Worm (Caenorhabditis elegans) whole organism, L4/young adult: ENCODE results near the gene mlc-7.

Experiments used
- W03F9.2 ChIP-seq: fragments of 150-350 bp; optimal IDR thresholded peaks from 2 replicates; lab custom pipeline; 2014; ENCODE audit warnings: missing biosample characterization, missing genetic modification characterization
- dao-5 ChIP-seq: sonication (generic microtip); optimal IDR thresholded peaks from 2 replicates; lab custom pipeline; 2016; ENCODE audit warnings: missing genotype, missing genetic modification characterization, moderate library complexity, missing compliant biosample characterization
- him-1 ChIP-seq: sonication (generic microtip); optimal IDR thresholded peaks from 2 replicates; lab custom pipeline; 2016; ENCODE audit warnings: missing genotype, missing genetic modification reagents, missing genetic modification characterization, missing compliant biosample characterization

Gene mlc-7

DNA sequence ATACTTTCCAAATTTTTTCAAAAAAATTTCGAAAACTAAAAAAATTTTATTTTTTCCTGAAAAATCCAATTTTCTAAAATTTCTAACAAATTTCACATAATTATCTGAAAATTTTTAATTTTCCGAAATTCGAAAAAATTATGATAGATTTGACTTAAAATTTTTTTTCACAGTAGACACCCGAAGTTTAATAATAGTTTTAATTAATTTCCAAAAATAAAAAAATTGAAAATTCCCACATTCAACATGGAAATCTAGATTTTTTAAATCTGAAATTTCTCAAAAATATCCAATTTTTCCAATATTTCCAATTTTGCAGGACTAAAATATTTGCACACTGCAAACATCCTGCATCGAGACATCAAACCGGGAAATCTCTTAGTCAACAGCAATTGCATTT lies 29.3 kb upstream of the mlc-7 start:
- TF ChIP-seq dao-5 (tag; lab: Kevin White, UChicago) (no peak), W03F9.2 (tag; lab: Kevin White, UChicago) (no peak), him-1 (no peak)

DNA sequence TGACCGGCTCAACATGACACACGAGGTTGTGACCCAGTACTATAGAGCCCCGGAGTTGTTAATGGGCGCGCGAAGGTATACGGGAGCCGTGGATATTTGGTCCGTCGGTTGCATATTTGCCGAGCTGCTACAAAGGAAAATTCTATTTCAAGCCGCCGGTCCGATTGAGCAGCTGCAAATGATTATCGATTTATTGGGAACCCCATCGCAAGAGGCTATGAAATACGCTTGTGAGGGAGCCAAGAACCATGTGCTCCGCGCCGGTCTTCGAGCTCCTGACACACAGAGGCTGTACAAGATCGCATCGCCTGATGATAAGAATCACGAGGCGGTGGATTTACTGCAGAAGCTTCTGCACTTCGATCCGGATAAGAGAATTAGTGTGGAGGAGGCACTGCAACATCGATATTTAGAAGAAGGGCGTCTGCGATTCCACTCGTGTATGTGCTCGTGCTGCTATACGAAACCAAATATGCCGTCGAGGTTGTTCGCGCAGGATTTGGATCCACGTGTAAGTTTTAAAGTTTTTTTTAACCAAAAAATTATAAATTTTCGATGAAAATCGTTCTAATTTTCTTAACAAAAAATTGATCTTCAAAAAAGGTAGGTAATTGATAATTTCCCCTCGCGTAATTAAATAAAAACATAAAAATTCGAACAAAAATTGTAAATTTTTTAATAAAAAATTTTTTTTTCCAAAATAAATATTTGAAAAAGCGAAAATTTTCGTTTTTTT lies 28.7 kb upstream of the mlc-7 start:
- TF ChIP-seq W03F9.2 (tag; lab: Kevin White, UChicago), result no peak
- no peak for TF ChIP-seq dao-5 (tag; lab: Kevin White, UChicago)

DNA sequence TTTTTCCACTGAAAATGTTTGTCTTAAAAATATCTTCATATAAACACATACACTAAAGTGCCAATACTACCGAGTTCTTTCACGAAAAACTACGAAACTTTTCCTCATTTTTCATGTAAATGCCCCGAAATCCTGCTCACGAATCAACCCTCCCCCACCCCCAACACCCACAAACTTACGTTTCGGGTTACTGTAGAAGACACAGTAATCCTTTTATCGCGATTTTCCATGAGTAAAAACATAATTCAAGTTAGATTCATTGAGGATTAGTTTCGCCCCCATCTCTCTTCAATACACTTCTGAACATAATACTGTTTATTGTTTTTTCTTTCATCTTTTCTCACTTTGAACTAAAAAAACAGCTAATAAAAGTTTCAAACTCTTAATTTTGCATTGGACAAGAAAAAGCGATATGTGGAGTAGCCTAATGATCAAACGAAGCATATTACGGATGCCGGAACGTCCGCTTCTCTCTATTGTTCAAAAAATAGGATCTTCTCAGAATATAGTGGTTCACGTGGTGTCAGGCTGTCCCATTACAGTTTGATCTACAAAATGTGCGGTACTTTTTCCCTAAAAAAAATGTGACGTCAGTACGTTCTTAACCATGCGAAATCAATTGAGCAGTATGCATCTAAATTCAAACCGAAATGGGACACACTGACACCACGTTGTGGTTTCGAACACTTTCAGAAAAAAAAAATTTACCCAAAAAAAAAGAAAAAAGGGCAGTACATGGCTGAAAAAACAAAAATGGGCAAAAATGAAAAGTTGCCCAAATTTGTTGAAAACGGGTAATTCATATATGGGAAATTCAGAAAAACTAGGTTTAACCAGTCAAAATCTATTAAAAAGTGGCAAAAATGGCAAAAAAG lies 27.0 kb upstream of the mlc-7 start:
- TF ChIP-seq him-1 (peak; percentile 33), W03F9.2 (tag; lab: Kevin White, UChicago) (no peak), dao-5 (tag; lab: Kevin White, UChicago) (no peak)

DNA sequence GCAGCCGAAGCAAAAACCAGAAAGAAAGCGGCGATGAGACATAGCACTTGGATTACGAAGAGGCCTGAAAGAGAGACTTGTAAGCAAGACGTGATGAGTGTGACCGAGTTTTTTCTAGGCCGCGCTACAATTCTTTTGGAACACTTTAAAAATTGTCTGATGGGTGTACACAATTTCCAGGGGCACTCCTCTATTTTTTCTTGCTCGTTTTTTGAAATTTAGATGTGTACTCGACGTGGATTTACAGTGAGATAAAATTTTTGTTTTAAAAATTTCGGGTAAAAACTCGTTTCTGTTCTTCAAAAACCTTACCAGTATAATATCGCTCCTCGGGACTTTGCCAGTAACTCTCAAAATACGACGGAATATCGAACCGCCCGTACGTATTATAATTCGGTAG lies 21.5 kb upstream of the mlc-7 start:
- TF ChIP-seq dao-5 (tag; lab: Kevin White, UChicago) (no peak), W03F9.2 (tag; lab: Kevin White, UChicago) (no peak), him-1 (no peak)

DNA sequence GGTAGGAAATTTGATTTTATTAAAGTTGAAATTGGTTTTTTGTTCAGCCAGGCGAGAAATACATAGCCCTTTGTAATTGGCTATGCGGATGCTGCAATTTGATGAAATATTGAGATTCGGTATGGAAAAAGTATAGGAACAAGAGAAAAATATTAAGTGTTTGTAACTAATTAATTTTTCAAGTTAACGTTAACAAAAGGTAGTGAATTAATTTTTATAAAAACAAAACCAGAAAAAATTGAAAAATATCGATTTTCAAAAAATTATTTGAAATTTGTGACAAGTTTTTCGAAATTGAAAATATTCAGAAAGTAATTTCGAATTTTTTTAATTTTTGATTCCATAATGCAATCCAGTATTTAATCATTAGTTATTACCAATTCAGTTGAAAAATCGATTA lies 19.7 kb upstream of the mlc-7 start, which contains the start of gene W06F12.2:
Gene W06F12.2 (minus strand): TSS at position 101 of the 400 bp plus-strand sequence.
- no peak for TF ChIP-seq W03F9.2 (tag; lab: Kevin White, UChicago)
- no peak for TF ChIP-seq him-1
- no peak for TF ChIP-seq dao-5 (tag; lab: Kevin White, UChicago)

DNA sequence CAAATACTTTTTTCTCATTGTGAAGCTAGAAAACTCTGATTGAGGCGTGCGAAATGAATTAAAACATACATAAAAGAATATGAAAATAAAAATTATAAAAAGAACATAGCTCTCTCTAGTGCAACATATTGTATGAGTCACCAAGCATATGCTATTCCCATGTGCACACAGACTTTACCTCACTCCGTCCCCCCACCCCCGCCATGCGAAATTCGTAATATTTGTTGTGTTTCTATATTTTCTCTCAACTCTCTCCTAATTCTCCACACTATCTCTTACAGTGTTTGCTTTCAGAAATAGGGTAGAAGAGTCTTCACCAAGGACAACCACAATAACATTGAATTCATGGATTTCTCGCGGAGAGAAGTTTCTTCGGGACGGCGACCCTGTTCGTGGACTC lies 18.6 kb upstream of the mlc-7 start:
- no peak for TF ChIP-seq W03F9.2 (tag; lab: Kevin White, UChicago)
- no peak for TF ChIP-seq him-1
- no peak for TF ChIP-seq dao-5 (tag; lab: Kevin White, UChicago)

DNA sequence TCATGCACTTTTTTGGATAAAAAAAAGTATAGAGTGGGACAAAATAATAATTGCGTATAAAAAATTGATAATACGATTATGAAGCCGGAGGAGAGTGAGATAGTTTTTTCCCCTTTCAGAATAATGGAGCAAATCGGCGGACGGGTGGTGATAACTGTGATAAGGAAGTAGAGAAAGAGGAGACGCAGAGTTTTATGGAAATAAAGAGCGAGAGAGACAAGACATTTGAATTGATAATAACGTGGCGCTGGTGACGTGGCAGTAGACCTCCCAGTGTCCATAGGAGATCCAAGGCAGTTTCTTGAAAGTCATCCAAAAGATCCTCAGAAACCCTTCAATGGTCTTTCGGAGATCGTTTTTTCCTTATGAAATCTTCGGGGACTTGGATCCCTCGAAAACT lies 17.4 kb upstream of the mlc-7 start:
- TF ChIP-seq W03F9.2 (tag; lab: Kevin White, UChicago) (no peak), dao-5 (tag; lab: Kevin White, UChicago) (no peak), him-1 (no peak)

DNA sequence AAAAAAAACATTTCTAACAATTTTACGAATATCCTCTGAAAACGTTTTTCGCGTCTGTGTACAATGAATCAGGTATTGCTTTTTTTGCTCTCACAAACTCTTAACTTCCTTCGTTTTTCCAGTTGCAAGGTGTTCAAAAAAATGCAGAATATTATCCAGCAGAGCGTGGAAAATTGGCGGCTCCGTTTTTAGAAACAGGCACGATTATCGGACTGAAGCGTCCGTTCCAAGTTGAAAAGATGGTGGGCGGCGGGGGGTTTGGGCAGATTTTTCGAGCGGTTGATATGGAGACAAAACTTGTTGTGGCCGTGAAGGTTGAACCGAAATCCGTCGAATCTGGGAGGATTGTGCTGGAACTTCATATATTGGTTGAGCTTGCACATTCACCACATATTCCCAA lies 16.2 kb upstream of the mlc-7 start, which contains the start of gene W06F12.3:
Gene W06F12.3 (plus strand): TSS at position 23 of the 400 bp plus-strand sequence.
- TF ChIP-seq him-1, result no peak
- TF ChIP-seq W03F9.2 (tag; lab: Kevin White, UChicago), result no peak
- TF ChIP-seq dao-5 (tag; lab: Kevin White, UChicago), result no peak

DNA sequence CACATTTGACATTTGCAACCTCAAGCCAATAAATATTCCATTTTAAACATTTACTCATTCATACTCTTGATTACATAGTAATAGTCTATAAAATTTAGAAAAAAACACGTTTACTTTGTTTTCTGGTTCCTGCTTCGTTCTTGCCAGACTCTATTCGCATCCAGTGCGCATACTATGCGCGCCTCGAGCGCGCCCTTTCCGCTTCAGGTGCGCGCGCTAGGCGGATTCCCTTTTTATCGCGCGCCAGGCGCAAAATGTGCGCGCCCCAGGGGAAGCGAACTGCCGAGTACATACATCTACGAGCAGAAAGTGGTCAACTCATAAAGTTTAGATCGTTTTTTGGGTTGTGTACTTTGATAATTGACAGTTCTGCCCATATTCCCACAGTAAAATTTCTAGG lies 9.8 kb upstream of the mlc-7 start:
- TF ChIP-seq him-1 (no peak), W03F9.2 (tag; lab: Kevin White, UChicago) (no peak), dao-5 (tag; lab: Kevin White, UChicago) (no peak)

DNA sequence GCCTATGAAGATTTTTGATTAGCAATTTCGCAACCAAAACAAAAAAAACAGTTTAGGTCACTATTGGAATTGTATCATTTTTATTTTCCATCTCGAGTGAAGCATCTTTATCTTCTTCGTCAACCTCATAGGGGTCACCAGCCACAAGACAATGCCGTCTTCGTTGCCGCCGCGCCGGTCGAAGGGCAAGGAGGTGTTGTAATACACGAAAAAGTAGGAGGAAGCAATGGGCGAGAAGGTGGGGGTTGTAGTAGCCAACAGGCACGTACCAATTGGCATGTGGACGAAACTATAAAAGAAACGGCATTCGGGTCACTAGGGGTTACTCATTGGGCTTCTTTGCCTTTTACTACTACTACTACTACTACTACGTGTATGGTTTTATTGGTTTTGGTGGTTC lies 9.2 kb upstream of the mlc-7 start:
- TF ChIP-seq W03F9.2 (tag; lab: Kevin White, UChicago), result no peak
- no peak for TF ChIP-seq him-1
- no peak for TF ChIP-seq dao-5 (tag; lab: Kevin White, UChicago)

DNA sequence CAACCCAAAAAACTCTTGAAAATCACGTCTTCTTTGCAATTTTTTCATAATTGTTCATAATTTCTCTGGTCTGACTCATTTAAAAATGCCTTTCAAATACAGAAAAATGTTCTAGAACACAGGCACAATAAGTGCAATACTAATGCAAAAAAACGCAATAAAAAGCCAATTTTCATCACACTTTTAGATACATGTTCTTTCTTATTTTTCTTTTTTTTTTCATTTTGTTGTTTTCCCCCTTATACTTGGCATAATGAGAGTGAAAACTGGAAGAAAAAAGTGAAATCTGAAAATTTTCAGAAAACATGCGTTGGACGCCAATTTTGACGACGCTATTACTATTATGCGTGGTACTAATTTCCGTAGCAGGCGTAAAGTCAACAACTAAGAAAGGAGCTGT lies 7.3 kb upstream of the mlc-7 start, which contains the start of gene tyr-2:
Gene tyr-2 (plus strand): TSS at position 301 of the 400 bp plus-strand sequence.
- no peak for TF ChIP-seq dao-5 (tag; lab: Kevin White, UChicago)
- TF ChIP-seq him-1, result no peak
- no peak for TF ChIP-seq W03F9.2 (tag; lab: Kevin White, UChicago)

DNA sequence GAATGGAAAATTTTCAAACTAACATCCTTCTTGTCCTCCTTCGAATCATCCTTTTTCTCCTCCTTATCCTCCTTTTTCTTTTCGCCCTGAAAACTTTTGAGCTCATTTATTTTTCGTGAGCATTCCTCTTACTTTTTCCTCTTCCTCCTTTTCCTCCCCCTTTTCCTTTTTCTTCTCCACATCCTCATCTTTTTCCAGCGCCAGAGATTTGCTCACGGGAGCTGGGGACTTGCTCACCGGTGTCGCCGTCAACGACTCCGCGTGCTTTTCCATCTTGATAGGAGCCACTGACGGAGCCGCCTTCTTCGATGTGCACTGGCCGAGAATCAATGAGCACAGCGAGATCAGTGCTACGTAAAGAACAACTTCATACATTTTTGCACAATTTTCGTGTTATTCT lies 2.9 kb upstream of the mlc-7 start, which contains the start of gene K08E3.2:
Gene K08E3.2 (minus strand): TSS at position 375 of the 400 bp plus-strand sequence.
- TF ChIP-seq W03F9.2 (tag; lab: Kevin White, UChicago) (no peak), dao-5 (tag; lab: Kevin White, UChicago) (no peak), him-1 (no peak)

DNA sequence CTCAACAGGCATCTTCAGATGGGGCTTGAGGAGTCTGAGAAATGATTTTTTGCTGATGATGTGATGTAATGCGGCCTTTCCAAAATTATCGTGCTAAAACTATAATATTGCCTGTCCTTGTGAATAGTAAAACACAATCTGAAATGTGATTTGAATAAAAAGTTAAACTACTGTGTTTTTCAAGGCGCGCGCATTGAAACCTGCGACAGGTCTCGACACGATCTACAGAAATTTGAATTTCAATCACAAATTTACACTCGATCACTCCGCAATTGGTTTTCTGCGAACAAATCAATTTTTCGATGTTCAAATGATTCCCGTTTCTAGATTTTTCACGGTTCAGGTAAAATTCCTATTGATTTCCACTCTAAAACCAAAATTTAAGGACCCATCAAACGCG lies 4.4 kb downstream of the mlc-7 start, which contains the start of gene toca-2:
Gene toca-2 (plus strand): TSS at position 208 of the 400 bp plus-strand sequence.
- TF ChIP-seq W03F9.2 (tag; lab: Kevin White, UChicago) (peak; percentile 19), dao-5 (tag; lab: Kevin White, UChicago) (no peak)

DNA sequence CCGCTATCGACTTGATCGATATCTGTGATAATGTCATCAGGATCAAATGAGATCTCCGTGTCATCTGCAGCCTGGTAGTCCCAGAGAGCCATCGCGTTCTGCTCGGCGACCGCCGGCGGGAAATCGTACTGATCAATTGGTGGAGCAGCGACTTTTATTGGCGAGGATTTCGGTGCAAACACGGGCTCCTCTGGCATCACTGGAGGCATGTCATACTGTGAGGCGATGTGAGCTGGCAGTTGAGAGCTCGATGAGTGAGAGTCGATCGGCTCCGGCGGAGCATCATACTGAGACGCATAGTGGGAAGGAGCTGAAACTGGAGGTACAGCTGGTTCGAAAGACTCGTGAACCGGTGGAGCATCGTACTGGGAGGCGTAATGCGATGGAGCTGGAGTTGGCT lies 8.4 kb downstream of the mlc-7 start:
- TF ChIP-seq him-1 (no peak), dao-5 (tag; lab: Kevin White, UChicago) (no peak), W03F9.2 (tag; lab: Kevin White, UChicago) (no peak)
